Fruit fly (Drosophila melanogaster) whole organism, adult: Measurements from ENCODE around the gene CG1113.
A peak's percentile ranks its signal among the peaks of the same experiment; 100 is the strongest.

ENCODE experiments used
- CG1620 ChIP-seq: fragments of 200-800 bp; sonication (Bioruptor generic); optimal IDR thresholded peaks from 2 replicates; lab custom pipeline; 2016; ENCODE audit warnings: missing biosample characterization, missing genetic modification characterization
- Clk ChIP-seq: fragments of 200-800 bp; sonication (Bioruptor generic); optimal IDR thresholded peaks from 2 replicates; lab custom pipeline; 2017; ENCODE audit warnings: missing biosample characterization, missing genetic modification characterization
- bab1 ChIP-seq: fragments of 200-800 bp; sonication (Bioruptor generic); optimal IDR thresholded peaks from 3 replicates; lab custom pipeline; 2019; ENCODE audit warnings: missing biosample characterization, mild to moderate bottlenecking, missing genetic modification characterization, moderate library complexity
- toe ChIP-seq: fragments of 200-800 bp; sonication (Bioruptor generic); optimal IDR thresholded peaks from 2 replicates; lab custom pipeline; 2016; ENCODE audit warnings: missing biosample characterization, missing genetic modification characterization

- TF ChIP-seq toe (peak; percentile 82), bab1 (GFP tag; lab: Kevin White, UChicago) (no peak), CG1620 (GFP tag; lab: Kevin White, UChicago) (peak; percentile 61), Clk (GFP tag; lab: Kevin White, UChicago) (peak; percentile 61)
These were observed 3.7 kb downstream of the CG1113 start, which contains the start of the genes Enoph and Hph for dm6 chr3R:5256462-5257146.
